Worm (Caenorhabditis elegans) whole organism, late embryonic: Measurements from ENCODE around the gene T28C12.6.

Experiments
- C08G9.2 ChIP-seq: sonication (generic microtip); optimal IDR thresholded peaks from 2 replicates; lab custom pipeline; 2016; ENCODE audit warnings: mild to moderate bottlenecking, missing genetic modification characterization, moderate library complexity, missing compliant biosample characterization
- C38D4.7 ChIP-seq: fragments of 200-800 bp; sonication (Bioruptor generic); optimal IDR thresholded peaks from 2 replicates; lab custom pipeline; 2018; ENCODE audit warnings: mild to moderate bottlenecking, missing genetic modification characterization, moderate library complexity, missing compliant biosample characterization
- F13H6.1 ChIP-seq: sonication (generic microtip); optimal IDR thresholded peaks from 2 replicates; lab custom pipeline; 2016; ENCODE audit warnings: missing genetic modification characterization, missing compliant biosample characterization
- K02D7.2 ChIP-seq: sonication (generic microtip); optimal IDR thresholded peaks from 2 replicates; lab custom pipeline; 2017; ENCODE audit warnings: mild to moderate bottlenecking, missing genetic modification characterization, missing compliant biosample characterization
- T23F11.4 ChIP-seq: fragments of 200-800 bp; sonication (Bioruptor generic); optimal IDR thresholded peaks from 2 replicates; lab custom pipeline; 2018; ENCODE audit warnings: mild to moderate bottlenecking, missing genetic modification characterization, missing compliant biosample characterization
- ama-1 ChIP-seq: fragments of 150-350 bp; optimal IDR thresholded peaks from 2 replicates; lab custom pipeline; 2014
- ceh-14 ChIP-seq: sonication (generic microtip); optimal IDR thresholded peaks from 2 replicates; lab custom pipeline; 2016; ENCODE audit warnings: missing genotype, missing genetic modification characterization, missing compliant biosample characterization
- ceh-18 ChIP-seq: sonication (generic microtip); optimal IDR thresholded peaks from 2 replicates; lab custom pipeline; 2016; ENCODE audit warnings: missing genetic modification characterization, missing compliant biosample characterization
- ceh-22 ChIP-seq: sonication (generic microtip); optimal IDR thresholded peaks from 2 replicates; lab custom pipeline; 2017; ENCODE audit warnings: missing biosample characterization, missing genetic modification characterization
- ceh-34 ChIP-seq: sonication (generic microtip); optimal IDR thresholded peaks from 2 replicates; lab custom pipeline; 2016; ENCODE audit warnings: mild to moderate bottlenecking, missing genetic modification characterization, missing compliant biosample characterization
- ceh-45 ChIP-seq: fragments of 200-800 bp; sonication (Bioruptor generic); IDR thresholded peaks from 2 replicates; pipeline ENCODE4 v1.3.6; 2022; ENCODE audit warnings: missing genetic modification reagents, missing genetic modification characterization, missing compliant biosample characterization
- ceh-48 ChIP-seq: sonication (generic microtip); optimal IDR thresholded peaks from 2 replicates; lab custom pipeline; 2016; ENCODE audit warnings: missing genetic modification characterization, inconsistent platforms, missing compliant biosample characterization
- ceh-6 ChIP-seq: fragments of 200-800 bp; sonication (Bioruptor generic); optimal IDR thresholded peaks from 2 replicates; lab custom pipeline; 2018; ENCODE audit warnings: mild to moderate bottlenecking, missing genetic modification characterization, missing compliant biosample characterization
- che-1 ChIP-seq: sonication (generic microtip); optimal IDR thresholded peaks from 2 replicates; lab custom pipeline; 2016; ENCODE audit warnings: mild to moderate bottlenecking, missing genetic modification characterization, missing compliant biosample characterization
- dmd-4 ChIP-seq: sonication (generic microtip); optimal IDR thresholded peaks from 2 replicates; lab custom pipeline; 2016; ENCODE audit warnings: borderline replicate concordance, missing genetic modification characterization, missing compliant biosample characterization
- dve-1 ChIP-seq: sonication (generic microtip); optimal IDR thresholded peaks from 2 replicates; lab custom pipeline; 2017; ENCODE audit warnings: antibody characterized with exemption, mild to moderate bottlenecking, missing genetic modification characterization, missing compliant biosample characterization
- elt-2 ChIP-seq: sonication (generic microtip); optimal IDR thresholded peaks from 2 replicates; lab custom pipeline; 2016; ENCODE audit warnings: missing genetic modification reagents, missing genetic modification characterization, missing compliant biosample characterization
- elt-4 ChIP-seq: sonication (generic microtip); optimal IDR thresholded peaks from 2 replicates; lab custom pipeline; 2016; ENCODE audit warnings: missing genetic modification characterization, missing compliant biosample characterization
- eyg-1 ChIP-seq: sonication (generic microtip); optimal IDR thresholded peaks from 2 replicates; lab custom pipeline; 2016; ENCODE audit warnings: missing genotype, missing genetic modification characterization, missing compliant biosample characterization
- gmeb-2 ChIP-seq: sonication (generic microtip); optimal IDR thresholded peaks from 2 replicates; lab custom pipeline; 2016; ENCODE audit warnings: missing genetic modification characterization, inconsistent platforms, missing compliant biosample characterization
- hlh-15 ChIP-seq: sonication (generic microtip); optimal IDR thresholded peaks from 2 replicates; lab custom pipeline; 2016; ENCODE audit warnings: missing genetic modification characterization, missing compliant biosample characterization
- hlh-30 ChIP-seq: sonication (generic microtip); optimal IDR thresholded peaks from 2 replicates; lab custom pipeline; 2017; ENCODE audit warnings: antibody characterized with exemption, missing genetic modification characterization, missing compliant biosample characterization; ENCODE audit not compliant: insufficient read depth
- hlh-6 ChIP-seq: sonication (generic microtip); optimal IDR thresholded peaks from 2 replicates; lab custom pipeline; 2016; ENCODE audit warnings: missing genotype, missing genetic modification characterization, missing compliant biosample characterization
- hlh-8 ChIP-seq: sonication (generic microtip); optimal IDR thresholded peaks from 2 replicates; lab custom pipeline; 2016; ENCODE audit warnings: missing genotype, missing genetic modification characterization, missing compliant biosample characterization
- madf-2 ChIP-seq: sonication (generic microtip); optimal IDR thresholded peaks from 2 replicates; lab custom pipeline; 2017; ENCODE audit warnings: missing genetic modification characterization, missing compliant biosample characterization
- nfya-1 ChIP-seq: sonication (generic microtip); optimal IDR thresholded peaks from 2 replicates; lab custom pipeline; 2017; ENCODE audit warnings: missing genetic modification characterization, mild to moderate bottlenecking, missing compliant biosample characterization, antibody characterized with exemption, moderate library complexity
- nhr-11 ChIP-seq: fragments of 150-350 bp; optimal IDR thresholded peaks from 2 replicates; lab custom pipeline; 2014; ENCODE audit warnings: missing biosample characterization, missing genetic modification characterization
- nhr-232 ChIP-seq: sonication (generic microtip); optimal IDR thresholded peaks from 2 replicates; lab custom pipeline; 2016; ENCODE audit warnings: missing genetic modification characterization, missing compliant biosample characterization
- npax-4 ChIP-seq: sonication (generic microtip); optimal IDR thresholded peaks from 2 replicates; lab custom pipeline; 2016; ENCODE audit warnings: missing genetic modification characterization, missing compliant biosample characterization
- odd-2 ChIP-seq: sonication (generic microtip); optimal IDR thresholded peaks from 2 replicates; lab custom pipeline; 2017; ENCODE audit warnings: antibody characterized with exemption, mild to moderate bottlenecking, missing genetic modification characterization, missing compliant biosample characterization
- pag-3 ChIP-seq: sonication (generic microtip); optimal IDR thresholded peaks from 2 replicates; lab custom pipeline; 2016; ENCODE audit warnings: missing compliant biosample characterization, missing genetic modification characterization, borderline replicate concordance
- pax-1 ChIP-seq: fragments of 150-350 bp; optimal IDR thresholded peaks from 2 replicates; lab custom pipeline; 2014; ENCODE audit warnings: missing biosample characterization, missing genetic modification characterization
- pha-4 ChIP-seq: fragments of 150-350 bp; optimal IDR thresholded peaks from 2 replicates; lab custom pipeline; 2018; ENCODE audit warnings: missing biosample characterization, missing genetic modification reagents, missing genetic modification characterization
- pqm-1 ChIP-seq: sonication (generic microtip); optimal IDR thresholded peaks from 2 replicates; lab custom pipeline; 2016; ENCODE audit warnings: missing genetic modification characterization, missing compliant biosample characterization
- pros-1 ChIP-seq: fragments of 150-350 bp; optimal IDR thresholded peaks from 2 replicates; lab custom pipeline; 2014; ENCODE audit warnings: missing biosample characterization, missing genetic modification reagents, missing genetic modification characterization
- sox-2 ChIP-seq: fragments of 200-800 bp; sonication (Bioruptor generic); IDR thresholded peaks from 2 replicates; pipeline ENCODE4 v1.3.6; 2022; ENCODE audit warnings: missing genetic modification reagents, missing genetic modification characterization, missing compliant biosample characterization
- sox-4 ChIP-seq: sonication (generic microtip); optimal IDR thresholded peaks from 2 replicates; lab custom pipeline; 2017; ENCODE audit warnings: mild to moderate bottlenecking, missing genetic modification characterization, inconsistent platforms, missing compliant biosample characterization
- syd-9 ChIP-seq: sonication (generic microtip); optimal IDR thresholded peaks from 2 replicates; lab custom pipeline; 2016; ENCODE audit warnings: mild to moderate bottlenecking, missing genetic modification characterization, moderate library complexity, missing compliant biosample characterization
- tbx-2 ChIP-seq: sonication (generic microtip); optimal IDR thresholded peaks from 2 replicates; lab custom pipeline; 2016; ENCODE audit warnings: missing genetic modification characterization, missing compliant biosample characterization
- ttx-3 ChIP-seq: sonication (generic microtip); optimal IDR thresholded peaks from 2 replicates; lab custom pipeline; 2016; ENCODE audit warnings: missing genetic modification reagents, missing genetic modification characterization, missing compliant biosample characterization
- zip-5 ChIP-seq: sonication (generic microtip); optimal IDR thresholded peaks from 2 replicates; lab custom pipeline; 2016; ENCODE audit warnings: missing genetic modification characterization, missing compliant biosample characterization

The T28C12.6 gene

ce11 chrV:6316632-6317031 is 19.3 kb downstream of the T28C12.6 start, which contains the start of gene cest-24:
Gene cest-24 (plus strand): TSS chrV:6316932.
- TF ChIP-seq ceh-48 (tag; lab: Kevin White, UChicago) (no peak), tbx-2 (tag; lab: Kevin White, UChicago) (no peak), elt-2 (tag; lab: Kevin White, UChicago) (no peak), gmeb-2 (tag; lab: Kevin White, UChicago) (no peak), hlh-30 (tag; lab: Kevin White, UChicago) (no peak), dmd-4 (tag; lab: Kevin White, UChicago) (no peak)

ce11 chrV:6311936-6312335 is 24.0 kb downstream of the T28C12.6 start:
- TF ChIP-seq C38D4.7 (no peak), T23F11.4 (GFP tag; lab: Kevin White, UChicago) (no peak), ceh-14 (tag; lab: Kevin White, UChicago) (no peak), ceh-18 (no peak), syd-9 (tag; lab: Kevin White, UChicago) (no peak), sox-2 (GFP tag; lab: Robert Waterston, UW) (no peak), ceh-34 (no peak), ceh-45 (GFP tag; lab: Robert Waterston, UW) (no peak), hlh-30 (tag; lab: Kevin White, UChicago) (no peak), ceh-22 (no peak), pqm-1 (no peak), F13H6.1 (tag; lab: Kevin White, UChicago) (no peak), pros-1 (tag; lab: Kevin White, UChicago) (no peak), hlh-15 (tag; lab: Kevin White, UChicago) (no peak), K02D7.2 (no peak), nfya-1 (tag; lab: Kevin White, UChicago) (no peak), pha-4 (tag; lab: Kevin White, UChicago) (no peak), ceh-6 (GFP tag; lab: Kevin White, UChicago) (no peak)

ce11 chrV:6303471-6303870 is 32.4 kb downstream of the T28C12.6 start, which contains the start of gene sago-1:
Gene sago-1 (plus strand): TSS chrV:6303771.
- TF ChIP-seq zip-5 (tag; lab: Kevin White, UChicago) (no peak), ama-1 (lab: Kevin White, UChicago) (no peak), hlh-30 (tag; lab: Kevin White, UChicago) (no peak), sox-2 (GFP tag; lab: Robert Waterston, UW) (no peak), npax-4 (tag; lab: Kevin White, UChicago) (no peak), odd-2 (no peak), pax-1 (tag; lab: Kevin White, UChicago) (no peak), elt-4 (tag; lab: Kevin White, UChicago) (no peak), hlh-8 (tag; lab: Kevin White, UChicago) (no peak), hlh-6 (tag; lab: Kevin White, UChicago) (no peak), ttx-3 (no peak), ceh-22 (no peak)

- no peak for TF ChIP-seq sox-4
- no peak for TF ChIP-seq ama-1 (lab: Kevin White, UChicago)
- TF ChIP-seq C08G9.2 (tag; lab: Kevin White, UChicago): no peak
- TF ChIP-seq pqm-1: no peak
- no peak for TF ChIP-seq pag-3 (tag; lab: Kevin White, UChicago)
- no peak for TF ChIP-seq T23F11.4 (GFP tag; lab: Kevin White, UChicago)
- no peak for TF ChIP-seq eyg-1 (tag; lab: Kevin White, UChicago)
- no peak for TF ChIP-seq tbx-2 (tag; lab: Kevin White, UChicago)
- TF ChIP-seq sox-2 (GFP tag; lab: Robert Waterston, UW): no peak
- TF ChIP-seq nhr-232 (tag; lab: Kevin White, UChicago): no peak
- no peak for TF ChIP-seq pros-1 (tag; lab: Kevin White, UChicago)
- TF ChIP-seq madf-2 (tag; lab: Kevin White, UChicago): no peak
- no peak for TF ChIP-seq nhr-11 (tag; lab: Kevin White, UChicago)
- TF ChIP-seq elt-2 (tag; lab: Kevin White, UChicago): no peak
- no peak for TF ChIP-seq che-1 (tag; lab: Kevin White, UChicago)
- TF ChIP-seq dve-1 (tag; lab: Kevin White, UChicago): no peak
- no peak for TF ChIP-seq ceh-18
- no peak for TF ChIP-seq hlh-6 (tag; lab: Kevin White, UChicago)
- no peak for TF ChIP-seq ttx-3
- no peak for TF ChIP-seq F13H6.1 (tag; lab: Kevin White, UChicago)
Observed at ce11 chrV:6302465-6302864, 33.5 kb downstream of the T28C12.6 start.
